Worm (Caenorhabditis elegans): ENCODE data around the gene prmt-5.

- TF ChIP-seq ama-1 (optimal IDR thresholded peaks at IDR 0.05), result no peak
- no peak for TF ChIP-seq nhr-11 (tag; optimal IDR thresholded peaks at IDR 0.05)
- no peak for TF ChIP-seq pqm-1 (tag; optimal IDR thresholded peaks at IDR 0.05)
Measured at ce11 chrIII:5188426-5188825, 41.9 kb upstream of the prmt-5 start, which contains the start of gene K10D2.8.
